Worm (Caenorhabditis elegans): ENCODE results near the gene F25H9.2.
"Not testable (repeated sequence)": the region's sequence is repeated elsewhere in the genome, so short reads cannot be mapped to it uniquely, and the experiment has no call there.

The F25H9.2 gene

ce11 chrV:13440290-13440689 is 17.6 kb upstream of the F25H9.2 start:
- TF ChIP-seq egrh-3 (GFP tag; IDR thresholded peaks at IDR 0.05) (peak; percentile 67), ekl-4 (GFP tag; IDR thresholded peaks at IDR 0.05) (peak; percentile 61), hsf-1 (GFP tag; IDR thresholded peaks at IDR 0.05) (peak; percentile 97), D2030.7 (GFP tag; IDR thresholded peaks at IDR 0.05) (peak; percentile 37; the same call in 1 of the 2 replicates), dox-1 (GFP tag; IDR thresholded peaks at IDR 0.05) (peak; percentile 91)

DNA sequence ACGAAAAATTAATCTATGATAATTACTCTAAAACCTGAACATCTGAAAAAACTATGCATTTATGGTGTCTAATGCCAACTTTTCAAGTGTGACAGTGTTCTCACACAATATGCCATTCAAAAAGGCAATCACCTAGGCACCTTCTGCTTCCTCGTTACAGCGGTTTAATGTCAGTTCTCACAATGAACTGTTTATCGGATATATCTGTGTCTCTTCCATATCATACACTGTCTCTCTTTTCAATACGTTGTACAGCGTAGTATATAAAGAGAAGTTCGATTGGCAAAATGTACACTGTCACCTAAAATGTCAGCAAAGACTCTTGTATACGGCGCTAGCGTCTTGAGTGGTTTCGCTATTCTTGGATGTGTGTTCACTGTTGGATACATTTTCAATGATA is 16.2 kb upstream of the F25H9.2 start, which contains the start of gene col-162:
TSS of gene col-162 (plus strand) at position 301 of the 400 bp plus-strand sequence.
- TF ChIP-seq F10E7.11 (tag; optimal IDR thresholded peaks at IDR 0.05) (no peak), xnd-1 (tag; optimal IDR thresholded peaks at IDR 0.05) (no peak), egrh-3 (GFP tag; IDR thresholded peaks at IDR 0.05) (no peak), F39B2.1 (GFP tag; IDR thresholded peaks at IDR 0.05) (no peak), hlh-26 (GFP tag; conservative IDR thresholded peaks at IDR 0.05) (no peak), lin-40 (tag; optimal IDR thresholded peaks at IDR 0.05) (no peak), snpc-3.4 (tag; optimal IDR thresholded peaks at IDR 0.05) (no peak), ceh-79 (tag; optimal IDR thresholded peaks at IDR 0.05) (no peak)

DNA sequence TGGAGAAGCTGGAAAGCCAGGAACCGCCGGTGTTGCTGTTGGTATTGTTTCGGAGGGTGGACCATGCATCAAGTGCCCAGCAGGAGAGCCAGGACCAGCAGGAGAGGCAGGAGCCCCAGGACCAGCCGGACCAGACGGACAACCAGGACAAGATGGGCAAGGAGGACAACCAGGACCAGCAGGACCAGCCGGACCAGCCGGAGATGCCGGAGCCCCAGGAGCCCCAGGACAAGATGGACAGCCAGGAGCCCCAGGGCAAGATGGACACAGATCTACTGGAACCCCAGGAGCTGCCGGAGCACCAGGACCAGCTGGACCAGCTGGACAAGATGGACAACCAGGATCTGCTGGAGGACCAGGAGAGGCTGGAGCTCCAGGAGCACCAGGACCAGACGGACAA is 15.1 kb upstream of the F25H9.2 start:
- TF ChIP-seq dpl-1 (GFP tag; optimal IDR thresholded peaks at IDR 0.05) (no peak), ztf-25 (GFP tag; IDR thresholded peaks at IDR 0.05) (0 out of 2 replicates have a peak, but pooled peaks have one; percentile 41), F37B4.10 (GFP tag; IDR thresholded peaks at IDR 0.05) (no peak), egrh-3 (GFP tag; IDR thresholded peaks at IDR 0.05) (peak; percentile 94), F57C9.4 (tag; optimal IDR thresholded peaks at IDR 0.05) (no peak), sea-2 (GFP tag; IDR thresholded peaks at IDR 0.05) (no peak), ceh-40 (GFP tag; IDR thresholded peaks at IDR 0.05) (no peak), attf-3 (GFP tag; conservative IDR thresholded peaks at IDR 0.05) (no peak), cebp-2 (GFP tag; IDR thresholded peaks at IDR 0.05) (no peak), bed-2 (GFP tag; IDR thresholded peaks at IDR 0.05) (no peak)

ce11 chrV:13443535-13443934 is 14.3 kb upstream of the F25H9.2 start, which contains the start of gene Y2H9A.6:
Gene Y2H9A.6, plus strand, starts transcription at chrV:13443835.
- not testable (repeated sequence) for TF ChIP-seq nhr-27 (tag; optimal IDR thresholded peaks at IDR 0.05); madf-8 (GFP tag; conservative IDR thresholded peaks at IDR 0.05); bed-1 (GFP tag; IDR thresholded peaks at IDR 0.05)

DNA sequence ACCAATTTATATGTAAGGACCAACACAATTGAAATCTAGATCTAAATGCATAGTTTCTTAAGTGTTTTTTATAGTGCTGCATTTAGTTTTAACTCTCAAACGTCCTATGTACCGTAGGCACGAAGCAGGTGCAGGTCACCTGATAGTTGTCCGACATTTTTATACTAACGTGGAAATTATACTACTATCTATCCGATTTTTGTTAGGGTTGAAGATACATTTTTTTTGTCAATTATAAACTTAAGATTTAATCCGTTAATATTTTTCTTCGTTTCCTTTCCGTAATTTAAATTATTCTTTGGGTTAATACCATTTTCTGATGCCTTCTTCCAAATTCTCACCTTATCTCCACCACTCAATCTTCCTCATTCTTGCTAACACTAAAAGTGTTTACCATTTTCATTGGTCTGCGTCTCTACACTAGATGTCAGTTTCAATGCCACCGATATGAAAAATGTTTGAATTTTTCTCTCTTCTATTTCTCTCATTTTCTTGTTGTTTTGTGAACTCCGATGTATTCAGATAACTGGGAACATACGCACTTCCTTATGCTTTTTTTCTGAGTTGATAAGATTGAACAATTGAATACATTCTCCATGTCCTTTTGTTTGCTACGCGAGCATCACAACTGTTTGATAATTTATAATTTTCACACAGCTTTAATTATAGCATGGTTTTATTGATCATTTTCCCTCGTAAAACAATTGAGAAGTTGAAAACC is 12.5 kb upstream of the F25H9.2 start, which contains the start of gene Y2H9A.4:
TSS of gene Y2H9A.4 (plus strand) at position 671 of the 721 bp plus-strand sequence.
- TF ChIP-seq madf-8 (GFP tag; conservative IDR thresholded peaks at IDR 0.05) (no peak), Y56A3A.18 (GFP tag; IDR thresholded peaks at IDR 0.05) (no peak), sea-2 (GFP tag; IDR thresholded peaks at IDR 0.05) (no peak), mxl-1 (tag; optimal IDR thresholded peaks at IDR 0.05) (no peak), snpc-3.4 (tag; optimal IDR thresholded peaks at IDR 0.05) (no peak), cebp-1 (GFP tag; IDR thresholded peaks at IDR 0.05) (no peak), cebp-1 (tag; optimal IDR thresholded peaks at IDR 0.05) (no peak), ZK185.1 (tag; optimal IDR thresholded peaks at IDR 0.05; ENCODE audit: poor library complexity, severe bottlenecking) (no peak), sdz-38 (tag; optimal IDR thresholded peaks at IDR 0.05) (no peak), B0019.2 (GFP tag; conservative IDR thresholded peaks at IDR 0.05) (no peak), sptf-2 (GFP tag; optimal IDR thresholded peaks at IDR 0.05) (no peak)

All from whole organism, young adult.